Fruit fly (Drosophila melanogaster) whole organism, embryonic: ENCODE results near the gene FoxL1.
A peak's percentile ranks its signal among the peaks of the same experiment; 100 is the strongest.

Source experiments
- Atf3 ChIP-seq: fragments of 200-800 bp; sonication (Bioruptor generic); optimal IDR thresholded peaks from 3 replicates; lab custom pipeline; 2016; ENCODE audit warnings: missing biosample characterization, missing genetic modification characterization
- CG10959 ChIP-seq: fragments of 200-800 bp; sonication (Bioruptor generic); IDR thresholded peaks from 2 replicates; pipeline ENCODE4 v1.3.6; 2022; ENCODE audit warnings: missing biosample characterization, missing genetic modification characterization
- CG12219 ChIP-seq: fragments of 200-800 bp; sonication (Bioruptor generic); optimal IDR thresholded peaks from 3 replicates; lab custom pipeline; 2018; ENCODE audit warnings: missing biosample characterization, mild to moderate bottlenecking, missing genetic modification characterization
- CG15073 ChIP-seq: fragments of 200-800 bp; sonication (Bioruptor generic); optimal IDR thresholded peaks from 2 replicates; lab custom pipeline; 2016; ENCODE audit warnings: missing biosample characterization, missing genetic modification characterization
- CG15514 ChIP-seq: fragments of 200-800 bp; sonication (Bioruptor generic); optimal IDR thresholded peaks from 3 replicates; lab custom pipeline; 2017; ENCODE audit warnings: missing biosample characterization, missing genetic modification characterization, mild to moderate bottlenecking, moderate library complexity, missing genetic modification reagents
- CG1603 ChIP-seq: fragments of 200-800 bp; sonication (Bioruptor generic); optimal IDR thresholded peaks from 2 replicates; lab custom pipeline; 2019; ENCODE audit warnings: missing biosample characterization, mild to moderate bottlenecking, missing genetic modification characterization, moderate library complexity
- CG16779 ChIP-seq: fragments of 200-800 bp; sonication (Bioruptor generic); IDR thresholded peaks from 2 replicates; pipeline ENCODE4 v1.3.6; 2022; ENCODE audit warnings: missing biosample characterization, missing genetic modification characterization
- CG18476 ChIP-seq: fragments of 200-800 bp; sonication (Bioruptor generic); optimal IDR thresholded peaks from 2 replicates; lab custom pipeline; 2016; ENCODE audit warnings: missing biosample characterization, mild to moderate bottlenecking, missing genetic modification characterization
- CG18764 ChIP-seq: fragments of 200-800 bp; sonication (Bioruptor generic); optimal IDR thresholded peaks from 3 replicates; lab custom pipeline; 2016; ENCODE audit warnings: missing biosample characterization, missing genetic modification characterization
- CG2120 ChIP-seq: fragments of 200-800 bp; sonication (Bioruptor generic); optimal IDR thresholded peaks from 3 replicates; lab custom pipeline; 2016; ENCODE audit warnings: missing biosample characterization, missing genetic modification characterization
- CG30403 ChIP-seq: fragments of 200-800 bp; sonication (Bioruptor generic); optimal IDR thresholded peaks from 3 replicates; lab custom pipeline; 2016; ENCODE audit warnings: missing biosample characterization, missing genetic modification characterization
- CG31441 ChIP-seq: fragments of 200-800 bp; sonication (Bioruptor generic); IDR thresholded peaks from 2 replicates; pipeline ENCODE4 v1.3.6; 2022; ENCODE audit warnings: missing biosample characterization, missing genetic modification characterization
- CG34224 ChIP-seq: fragments of 200-800 bp; sonication (Bioruptor generic); IDR thresholded peaks from 3 replicates; pipeline ENCODE4 v1.3.6; 2022; ENCODE audit warnings: missing biosample characterization, missing genetic modification characterization; ENCODE audit not compliant: partially characterized antibody
- CG3838 ChIP-seq: fragments of 200-800 bp; sonication (Bioruptor generic); optimal IDR thresholded peaks from 3 replicates; lab custom pipeline; 2016; ENCODE audit warnings: missing biosample characterization, missing genetic modification characterization
- CG4404 ChIP-seq: fragments of 200-800 bp; sonication (Bioruptor generic); IDR thresholded peaks from 2 replicates; pipeline ENCODE4 v1.3.6; 2022; ENCODE audit warnings: missing biosample characterization, missing genetic modification characterization
- CG6272 ChIP-seq: fragments of 200-800 bp; sonication (Bioruptor generic); IDR thresholded peaks from 2 replicates; pipeline ENCODE4 v1.3.6; 2022; ENCODE audit warnings: missing biosample characterization, missing genetic modification characterization
- CG7556 ChIP-seq: fragments of 200-800 bp; sonication (Bioruptor generic); optimal IDR thresholded peaks from 2 replicates; lab custom pipeline; 2017; ENCODE audit warnings: missing biosample characterization, mild to moderate bottlenecking, missing genetic modification characterization
- CG8281 ChIP-seq: fragments of 200-800 bp; sonication (Bioruptor generic); optimal IDR thresholded peaks from 2 replicates; lab custom pipeline; 2018; ENCODE audit warnings: missing biosample characterization, mild to moderate bottlenecking, missing genetic modification characterization, moderate library complexity
- CG9215 ChIP-seq: fragments of 200-800 bp; sonication (Bioruptor generic); IDR thresholded peaks from 2 replicates; pipeline ENCODE4 v1.3.6; 2022; ENCODE audit warnings: missing biosample characterization, missing genetic modification characterization
- CG9727 ChIP-seq: fragments of 200-800 bp; sonication (Bioruptor generic); optimal IDR thresholded peaks from 3 replicates; lab custom pipeline; 2017; ENCODE audit warnings: missing biosample characterization, mild to moderate bottlenecking, missing genetic modification characterization
- CG9797 ChIP-seq: fragments of 200-800 bp; sonication (Bioruptor generic); optimal IDR thresholded peaks from 3 replicates; lab custom pipeline; 2018; ENCODE audit warnings: missing biosample characterization, mild to moderate bottlenecking, missing genetic modification characterization
- CrebB ChIP-seq: fragments of 200-800 bp; sonication (Bioruptor generic); optimal IDR thresholded peaks from 3 replicates; lab custom pipeline; 2018; ENCODE audit warnings: missing biosample characterization, mild to moderate bottlenecking, missing genetic modification characterization
- Dip2 ChIP-seq: fragments of 200-800 bp; sonication (Bioruptor generic); IDR thresholded peaks from 2 replicates; pipeline ENCODE4 v1.3.6; 2022; ENCODE audit warnings: missing biosample characterization, missing genetic modification characterization
- Dip3 ChIP-seq: fragments of 200-800 bp; sonication (Bioruptor generic); optimal IDR thresholded peaks from 3 replicates; lab custom pipeline; 2016; ENCODE audit warnings: missing biosample characterization, missing genetic modification characterization
- Dp ChIP-seq: fragments of 200-800 bp; sonication (Bioruptor generic); optimal IDR thresholded peaks from 2 replicates; lab custom pipeline; 2018; ENCODE audit warnings: missing biosample characterization, mild to moderate bottlenecking, missing genetic modification characterization, moderate library complexity
- Gsc ChIP-seq: fragments of 200-800 bp; sonication (Bioruptor generic); IDR thresholded peaks from 2 replicates; pipeline ENCODE4 v1.3.6; 2022; ENCODE audit warnings: missing biosample characterization, missing genetic modification characterization
- HLH3B ChIP-seq: fragments of 200-800 bp; sonication (Bioruptor generic); IDR thresholded peaks from 2 replicates; pipeline ENCODE4 v1.3.6; 2022; ENCODE audit warnings: missing biosample characterization, missing genetic modification characterization
- MTF-1 ChIP-seq: fragments of 200-800 bp; sonication (Bioruptor generic); optimal IDR thresholded peaks from 2 replicates; lab custom pipeline; 2018; ENCODE audit warnings: missing biosample characterization, mild to moderate bottlenecking, missing genetic modification characterization, borderline replicate concordance
- Meics ChIP-seq: fragments of 200-800 bp; sonication (Bioruptor generic); optimal IDR thresholded peaks from 2 replicates; lab custom pipeline; 2017; ENCODE audit warnings: missing biosample characterization, mild to moderate bottlenecking, missing genetic modification characterization
- NC2β ChIP-seq: fragments of 200-800 bp; sonication (Bioruptor generic); optimal IDR thresholded peaks from 2 replicates; lab custom pipeline; 2016; ENCODE audit warnings: missing biosample characterization, missing genetic modification characterization
- Neu2 ChIP-seq: fragments of 200-800 bp; sonication (Bioruptor generic); optimal IDR thresholded peaks from 3 replicates; lab custom pipeline; 2016; ENCODE audit warnings: missing biosample characterization, missing genetic modification characterization, borderline replicate concordance
- Optix ChIP-seq: fragments of 200-800 bp; sonication (Bioruptor generic); IDR thresholded peaks from 3 replicates; pipeline ENCODE4 v1.3.6; 2022; ENCODE audit warnings: missing biosample characterization, missing genetic modification characterization
- Sox102F ChIP-seq: fragments of 200-800 bp; sonication (Bioruptor generic); optimal IDR thresholded peaks from 2 replicates; lab custom pipeline; 2018; ENCODE audit warnings: missing biosample characterization, mild to moderate bottlenecking, missing genetic modification characterization, moderate library complexity
- TFAM ChIP-seq: fragments of 200-800 bp; sonication (Bioruptor generic); optimal IDR thresholded peaks from 2 replicates; lab custom pipeline; 2017; ENCODE audit warnings: missing biosample characterization, missing genetic modification characterization, inconsistent platforms
- Trl ChIP-seq, 3 experiments: fragments of >200 bp in 2 of 3; fragments of 200-800 bp in 1 of 3; sonication (Bioruptor generic) in 1 of 3; optimal IDR thresholded peaks; 2 replicates in 1 of 3; 3 replicates in 2 of 3; lab custom pipeline; 2016 to 2017; ENCODE audit warnings: missing biosample characterization in 1 of 3, missing genetic modification characterization in 1 of 3
- ara ChIP-seq: fragments of 200-800 bp; sonication (Bioruptor generic); IDR thresholded peaks from 2 replicates; pipeline ENCODE4 v1.3.6; 2022; ENCODE audit warnings: missing biosample characterization, missing genetic modification characterization
- danr ChIP-seq: fragments of 200-800 bp; sonication (Bioruptor generic); IDR thresholded peaks from 2 replicates; pipeline ENCODE4 v1.3.6; 2022; ENCODE audit warnings: missing biosample characterization, missing genetic modification characterization
- fd3F ChIP-seq: fragments of 200-800 bp; sonication (Bioruptor generic); optimal IDR thresholded peaks from 2 replicates; lab custom pipeline; 2018; ENCODE audit warnings: missing biosample characterization, mild to moderate bottlenecking, missing genetic modification characterization, moderate library complexity
- gcm ChIP-seq: fragments of 200-800 bp; sonication (Bioruptor generic); optimal IDR thresholded peaks from 2 replicates; lab custom pipeline; 2019; ENCODE audit warnings: missing biosample characterization, mild to moderate bottlenecking, missing genetic modification characterization, moderate library complexity
- hth ChIP-seq: fragments of >200 bp; optimal IDR thresholded peaks from 2 replicates; lab custom pipeline; 2017; ENCODE audit warnings: inconsistent platforms
- insv ChIP-seq, 2 experiments: fragments of 200-800 bp; sonication (Bioruptor generic); optimal IDR thresholded peaks; 3 replicates each; lab custom pipeline; 2016 to 2018; ENCODE audit warnings: missing biosample characterization in 2 of 2, missing genetic modification characterization in 2 of 2
- otp ChIP-seq: fragments of 200-800 bp; sonication (Bioruptor generic); IDR thresholded peaks from 3 replicates; pipeline ENCODE4, ENCODE4 v1.3.6; 2022; ENCODE audit warnings: missing biosample characterization, missing genetic modification characterization
- run ChIP-seq: fragments of 200-800 bp; sonication (Bioruptor generic); optimal IDR thresholded peaks from 3 replicates; lab custom pipeline; 2018; ENCODE audit warnings: missing biosample characterization, mild to moderate bottlenecking, missing genetic modification characterization
- sqz ChIP-seq: fragments of 200-800 bp; sonication (Bioruptor generic); optimal IDR thresholded peaks from 3 replicates; lab custom pipeline; 2018; ENCODE audit warnings: missing biosample characterization, mild to moderate bottlenecking, missing genetic modification characterization
- stc ChIP-seq: fragments of 200-800 bp; sonication (Bioruptor generic); IDR thresholded peaks from 2 replicates; pipeline ENCODE4 v1.3.6; 2022; ENCODE audit warnings: missing biosample characterization, missing genetic modification characterization
- vfl ChIP-seq: fragments of 200-800 bp; sonication (Bioruptor generic); optimal IDR thresholded peaks from 2 replicates; lab custom pipeline; 2016; ENCODE audit warnings: missing biosample characterization, missing genetic modification characterization
- vvl ChIP-seq: fragments of 200-800 bp; sonication (Bioruptor generic); IDR thresholded peaks from 2 replicates; pipeline ENCODE4 v1.3.6; 2022; ENCODE audit warnings: missing biosample characterization, missing genetic modification characterization
- wdn ChIP-seq: fragments of 200-800 bp; sonication (Bioruptor generic); IDR thresholded peaks from 2 replicates; pipeline ENCODE4 v1.3.6; 2022; ENCODE audit warnings: missing biosample characterization, missing genetic modification characterization
- wek ChIP-seq: fragments of 200-800 bp; sonication (Bioruptor generic); optimal IDR thresholded peaks from 3 replicates; lab custom pipeline; 2018; ENCODE audit warnings: missing biosample characterization, mild to moderate bottlenecking, missing genetic modification characterization, moderate library complexity
- z ChIP-seq: fragments of 200-800 bp; sonication (Bioruptor generic); IDR thresholded peaks from 3 replicates; pipeline ENCODE4 v1.3.6; 2022; ENCODE audit warnings: missing biosample characterization, missing genetic modification characterization

FoxL1 gene

DNA sequence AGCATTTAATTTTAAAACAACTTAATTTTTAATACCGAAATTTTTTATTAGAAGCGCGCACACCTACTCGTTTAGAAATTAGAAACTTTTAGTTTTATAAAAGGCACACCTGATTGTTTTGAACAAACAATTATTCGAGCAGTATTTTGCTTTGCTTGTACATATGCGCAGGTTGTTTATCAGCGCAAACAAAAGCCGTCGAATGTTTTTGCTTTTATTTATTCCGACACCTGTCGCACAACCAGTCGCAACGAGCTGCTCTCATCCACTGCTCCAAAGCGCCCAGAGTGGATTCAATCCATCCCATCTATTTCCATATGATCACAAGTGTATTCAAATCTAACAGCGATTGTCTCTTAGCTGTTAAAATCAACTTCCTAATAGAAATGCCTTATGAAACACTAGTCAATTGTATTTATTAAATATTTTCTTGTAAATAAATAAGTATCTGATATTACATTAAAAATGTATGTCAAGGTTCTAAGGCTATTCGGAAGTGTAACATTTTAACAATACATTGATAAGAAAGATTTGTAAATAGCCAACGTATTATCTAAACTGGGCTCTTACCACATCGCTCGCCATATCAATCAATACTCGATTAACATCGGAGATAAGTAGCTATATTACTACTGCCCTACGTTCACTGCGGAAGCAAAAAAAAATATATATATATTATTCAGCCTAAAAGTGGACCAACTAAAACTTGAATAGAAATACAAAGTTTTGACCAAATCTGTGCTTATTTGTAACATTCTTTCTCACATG is 7.2 kb downstream of the FoxL1 start, which contains the start of gene CG11594 (continued):
- no peak for TF ChIP-seq danr (GFP tag; lab: Robert Waterston, UW)
- TF ChIP-seq CG34224 (GFP tag; lab: Robert Waterston, UW): no peak
- peak; percentile 39 for TF ChIP-seq fd3F (GFP tag; lab: Kevin White, UChicago)
- TF ChIP-seq ara (GFP tag; lab: Robert Waterston, UW): no peak
- TF ChIP-seq Trl (optimal IDR thresholded peaks at IDR 0.05; lab: Kevin White, UChicago): no peak
- TF ChIP-seq Trl (GFP tag; optimal IDR thresholded peaks at IDR 0.05; lab: Kevin White, UChicago): no peak
- TF ChIP-seq hth: no peak
- peak; percentile 50 for TF ChIP-seq Meics (GFP tag; lab: Kevin White, UChicago)
- TF ChIP-seq Gsc (GFP tag; lab: Robert Waterston, UW): no peak
- no peak for TF ChIP-seq Optix (GFP tag; lab: Robert Waterston, UW)
- no peak for TF ChIP-seq CG9215 (GFP tag; lab: Robert Waterston, UW)
- TF ChIP-seq CG1603 (tag; lab: Kevin White, UChicago): no peak
- TF ChIP-seq stc (GFP tag; lab: Robert Waterston, UW): 0 out of 2 replicates have a peak, but pooled peaks have one; percentile 12
- TF ChIP-seq NC2β (GFP tag; lab: Kevin White, UChicago): no peak
- no peak for TF ChIP-seq CG16779 (GFP tag; lab: Robert Waterston, UW)
- no peak for TF ChIP-seq CG15073
- TF ChIP-seq z: no peak
- no peak for TF ChIP-seq Dip2
- no peak for TF ChIP-seq CG12219 (GFP tag; lab: Kevin White, UChicago)
- no peak for TF ChIP-seq CG18476 (GFP tag; lab: Kevin White, UChicago)
- TF ChIP-seq CG10959 (GFP tag; lab: Robert Waterston, UW): no peak
- no peak for TF ChIP-seq CrebB
- TF ChIP-seq CG3838: no peak
- TF ChIP-seq HLH3B: no peak
- no peak for TF ChIP-seq otp (GFP tag; lab: Robert Waterston, UW)
- TF ChIP-seq Atf3: no peak
- peak; percentile 26 for TF ChIP-seq CG2120 (GFP tag; lab: Kevin White, UChicago)
- TF ChIP-seq CG6272 (GFP tag; lab: Robert Waterston, UW): no peak
- TF ChIP-seq wek: no peak
- TF ChIP-seq TFAM (GFP tag; lab: Kevin White, UChicago): no peak
- no peak for TF ChIP-seq wdn (GFP tag; lab: Robert Waterston, UW)
- TF ChIP-seq Neu2: no peak
- TF ChIP-seq run (tag; lab: Kevin White, UChicago): no peak
- TF ChIP-seq vvl (GFP tag; lab: Robert Waterston, UW): peak; percentile 36
- TF ChIP-seq CG7556 (GFP tag; lab: Kevin White, UChicago): peak; percentile 12
- peak; percentile 65 for TF ChIP-seq CG15514
- no peak for TF ChIP-seq CG31441 (GFP tag; lab: Robert Waterston, UW)
- no peak for TF ChIP-seq Dip3 (GFP tag; lab: Kevin White, UChicago)
- TF ChIP-seq insv (GFP tag; optimal IDR thresholded peaks at IDR 0.05; lab: Kevin White, UChicago): no peak
- TF ChIP-seq CG9797 (GFP tag; lab: Kevin White, UChicago): no peak
- TF ChIP-seq vfl (GFP tag; lab: Kevin White, UChicago): no peak
- TF ChIP-seq gcm (GFP tag; lab: Kevin White, UChicago): no peak
- no peak for TF ChIP-seq CG4404
- no peak for TF ChIP-seq Dp (GFP tag; lab: Kevin White, UChicago)
- TF ChIP-seq CG18764 (GFP tag; lab: Kevin White, UChicago): no peak
- TF ChIP-seq Sox102F (GFP tag; lab: Kevin White, UChicago): no peak
- TF ChIP-seq CG9727 (GFP tag; lab: Kevin White, UChicago): peak; percentile 27
- peak; percentile 24 for TF ChIP-seq MTF-1
- no peak for TF ChIP-seq sqz (GFP tag; lab: Kevin White, UChicago)
- no peak for TF ChIP-seq CG30403
- TF ChIP-seq CG8281 (tag; lab: Kevin White, UChicago): peak; percentile 19
